Worm (Caenorhabditis elegans): ENCODE data around the gene srx-135.
A peak's percentile ranks its signal among the peaks of the same experiment; 100 is the strongest.

srx-135 gene

ce11 chrV:13892457-13893375 is 33.7 kb downstream of the srx-135 start, which contains the start of gene sptl-3:
TSS of gene sptl-3 (plus strand) at chrV:13893325.
- TF ChIP-seq elt-2 (tag; optimal IDR thresholded peaks at IDR 0.05) (peak; percentile 46), dmd-4 (tag; optimal IDR thresholded peaks at IDR 0.05; ENCODE audit: borderline replicate concordance) (no peak), tbx-2 (tag; optimal IDR thresholded peaks at IDR 0.05) (peak; percentile 31)

ce11 chrV:13893583-13893982 is 34.6 kb downstream of the srx-135 start:
- TF ChIP-seq K09A11.1 (tag; optimal IDR thresholded peaks at IDR 0.05; ENCODE audit: insufficient read depth): no peak
- peak; percentile 51 for TF ChIP-seq elt-2 (tag; optimal IDR thresholded peaks at IDR 0.05)

- TF ChIP-seq sox-2 (GFP tag; IDR thresholded peaks at IDR 0.05) (no peak), elt-2 (tag; optimal IDR thresholded peaks at IDR 0.05) (peak; percentile 22)
These were observed 39.4 kb downstream of the srx-135 start, which contains the start of gene cyp-35C1 for ce11 chrV:13898356-13898755. TSS of gene cyp-35C1 (minus strand) at chrV:13898487.

- TF ChIP-seq eyg-1 (tag; optimal IDR thresholded peaks at IDR 0.05) (no peak), ama-1 (optimal IDR thresholded peaks at IDR 0.05) (no peak), elt-2 (tag; optimal IDR thresholded peaks at IDR 0.05) (no peak), sdc-2 (tag; optimal IDR thresholded peaks at IDR 0.05) (no peak), C38D4.7 (GFP tag; optimal IDR thresholded peaks at IDR 0.05) (no peak), hlh-8 (tag; optimal IDR thresholded peaks at IDR 0.05) (no peak), pha-4 (tag; optimal IDR thresholded peaks at IDR 0.05) (no peak), F13H6.1 (tag; optimal IDR thresholded peaks at IDR 0.05) (no peak), ref-2 (tag; optimal IDR thresholded peaks at IDR 0.05) (no peak), ttx-3 (tag; optimal IDR thresholded peaks at IDR 0.05) (no peak), ceh-45 (GFP tag; IDR thresholded peaks at IDR 0.05) (no peak), nhr-232 (tag; optimal IDR thresholded peaks at IDR 0.05) (no peak), lim-6 (tag; optimal IDR thresholded peaks at IDR 0.05) (no peak), nfya-1 (tag; optimal IDR thresholded peaks at IDR 0.05) (no peak)
These were observed 40.2 kb downstream of the srx-135 start, which contains the start of gene oac-3 for ce11 chrV:13899213-13899612. TSS of gene oac-3 (plus strand) at chrV:13899513.

- TF ChIP-seq ceh-6 (GFP tag; optimal IDR thresholded peaks at IDR 0.05) (no peak), nfya-1 (tag; optimal IDR thresholded peaks at IDR 0.05) (no peak), ceh-30 (tag; optimal IDR thresholded peaks at IDR 0.05) (no peak), ztf-16 (tag; optimal IDR thresholded peaks at IDR 0.05) (no peak), ama-1 (optimal IDR thresholded peaks at IDR 0.05) (no peak), K09A11.1 (tag; optimal IDR thresholded peaks at IDR 0.05; ENCODE audit: insufficient read depth) (no peak), tbx-7 (tag; optimal IDR thresholded peaks at IDR 0.05) (no peak), ets-4 (tag; optimal IDR thresholded peaks at IDR 0.05) (no peak), pat-9 (tag; optimal IDR thresholded peaks at IDR 0.05) (no peak), hlh-15 (tag; optimal IDR thresholded peaks at IDR 0.05) (no peak)
These were observed 43.5 kb downstream of the srx-135 start, which contains the start of gene C06B3.1 for ce11 chrV:13902495-13902894. TSS of gene C06B3.1 (plus strand) at chrV:13902795.

ce11 chrV:13904446-13904845 is 45.4 kb downstream of the srx-135 start, which contains the start of gene stdh-3:
TSS of gene stdh-3 (plus strand) at chrV:13904611.
- no peak for TF ChIP-seq K02D7.2 (tag; optimal IDR thresholded peaks at IDR 0.05)
- TF ChIP-seq sox-4 (tag; optimal IDR thresholded peaks at IDR 0.05): no peak
- no peak for TF ChIP-seq ceh-6 (GFP tag; optimal IDR thresholded peaks at IDR 0.05)
- TF ChIP-seq ceh-34 (tag; optimal IDR thresholded peaks at IDR 0.05): no peak
- no peak for TF ChIP-seq pqm-1 (tag; optimal IDR thresholded peaks at IDR 0.05)
- no peak for TF ChIP-seq syd-9 (tag; optimal IDR thresholded peaks at IDR 0.05)
- TF ChIP-seq unc-86 (tag; optimal IDR thresholded peaks at IDR 0.05): no peak
- no peak for TF ChIP-seq ceh-14 (tag; optimal IDR thresholded peaks at IDR 0.05)
- TF ChIP-seq unc-3 (GFP tag; conservative IDR thresholded peaks at IDR 0.05): no peak
- TF ChIP-seq unc-3 (tag; optimal IDR thresholded peaks at IDR 0.05): no peak
- no peak for TF ChIP-seq fkh-10 (GFP tag; optimal IDR thresholded peaks at IDR 0.05)
